Fruit fly (Drosophila melanogaster) whole organism, embryonic: ENCODE results near the gene CG14820.

Experiments
- ATbp ChIP-seq: fragments of 200-800 bp; sonication (Bioruptor generic); optimal IDR thresholded peaks from 2 replicates; lab custom pipeline; 2017; ENCODE audit warnings: missing biosample characterization, mild to moderate bottlenecking, missing genetic modification characterization, missing genetic modification reagents
- Antp ChIP-seq: fragments of 200-800 bp; sonication (Bioruptor generic); optimal IDR thresholded peaks from 3 replicates; lab custom pipeline; 2016; ENCODE audit warnings: missing biosample characterization, missing genetic modification characterization
- Atf3 ChIP-seq: fragments of 200-800 bp; sonication (Bioruptor generic); optimal IDR thresholded peaks from 3 replicates; lab custom pipeline; 2016; ENCODE audit warnings: missing biosample characterization, missing genetic modification characterization
- BtbVII ChIP-seq: fragments of 200-800 bp; sonication (Bioruptor generic); optimal IDR thresholded peaks from 3 replicates; lab custom pipeline; 2017; ENCODE audit warnings: missing biosample characterization, mild to moderate bottlenecking, missing genetic modification characterization
- CG10565 ChIP-seq: fragments of 200-800 bp; sonication (Bioruptor generic); optimal IDR thresholded peaks from 3 replicates; lab custom pipeline; 2016; ENCODE audit warnings: missing biosample characterization, mild to moderate bottlenecking, missing genetic modification characterization
- CG11504 ChIP-seq: fragments of 200-800 bp; sonication (Bioruptor generic); optimal IDR thresholded peaks from 3 replicates; lab custom pipeline; 2019; ENCODE audit warnings: missing biosample characterization, mild to moderate bottlenecking, missing genetic modification characterization, moderate library complexity
- CG11696 ChIP-seq: fragments of 200-800 bp; sonication (Bioruptor generic); IDR thresholded peaks from 2 replicates; pipeline ENCODE4 v1.3.6; 2022; ENCODE audit warnings: missing biosample characterization, missing genetic modification characterization
- CG12071 ChIP-seq: fragments of 200-800 bp; sonication (Bioruptor generic); optimal IDR thresholded peaks from 3 replicates; lab custom pipeline; 2018; ENCODE audit warnings: missing biosample characterization, mild to moderate bottlenecking, missing genetic modification characterization
- CG13123 ChIP-seq: fragments of 200-800 bp; sonication (Bioruptor generic); optimal IDR thresholded peaks from 2 replicates; lab custom pipeline; 2016; ENCODE audit warnings: missing biosample characterization, missing genetic modification characterization
- CG15011 ChIP-seq: fragments of 200-800 bp; sonication (Bioruptor generic); optimal IDR thresholded peaks from 3 replicates; lab custom pipeline; 2018; ENCODE audit warnings: missing biosample characterization, mild to moderate bottlenecking, missing genetic modification characterization
- CG1602 ChIP-seq: fragments of 200-800 bp; sonication (Bioruptor generic); optimal IDR thresholded peaks from 3 replicates; lab custom pipeline; 2016; ENCODE audit warnings: missing biosample characterization, missing genetic modification characterization
- CG16813 ChIP-seq: fragments of 200-800 bp; sonication (Bioruptor generic); IDR thresholded peaks from 3 replicates; pipeline ENCODE4 v1.3.6; 2022; ENCODE audit warnings: missing biosample characterization, missing genetic modification characterization; ENCODE audit not compliant: partially characterized antibody
- CG18476 ChIP-seq: fragments of 200-800 bp; sonication (Bioruptor generic); optimal IDR thresholded peaks from 2 replicates; lab custom pipeline; 2016; ENCODE audit warnings: missing biosample characterization, mild to moderate bottlenecking, missing genetic modification characterization
- CG2116 ChIP-seq: fragments of 200-800 bp; sonication (Bioruptor generic); optimal IDR thresholded peaks from 3 replicates; lab custom pipeline; 2018; ENCODE audit warnings: missing biosample characterization, mild to moderate bottlenecking, missing genetic modification characterization
- CG34224 ChIP-seq: fragments of 200-800 bp; sonication (Bioruptor generic); IDR thresholded peaks from 3 replicates; pipeline ENCODE4 v1.3.6; 2022; ENCODE audit warnings: missing biosample characterization, missing genetic modification characterization; ENCODE audit not compliant: partially characterized antibody
- CG34376 ChIP-seq: fragments of 200-800 bp; sonication (Bioruptor generic); optimal IDR thresholded peaks from 2 replicates; lab custom pipeline; 2018; ENCODE audit warnings: missing biosample characterization, mild to moderate bottlenecking, missing genetic modification characterization
- CG34422 ChIP-seq: fragments of 200-800 bp; sonication (Bioruptor generic); IDR thresholded peaks from 3 replicates; pipeline ENCODE4 v1.3.6; 2022; ENCODE audit warnings: missing biosample characterization, missing genetic modification characterization
- CG5953 ChIP-seq: fragments of 200-800 bp; sonication (Bioruptor generic); IDR thresholded peaks from 2 replicates; pipeline ENCODE4 v1.3.6; 2022; ENCODE audit warnings: missing biosample characterization, missing genetic modification characterization
- CG6254 ChIP-seq: fragments of 200-800 bp; sonication (Bioruptor generic); optimal IDR thresholded peaks from 3 replicates; lab custom pipeline; 2017; ENCODE audit warnings: mild to moderate bottlenecking, missing biosample characterization, missing genetic modification reagents, missing genetic modification characterization
- CG8089 ChIP-seq: fragments of 200-800 bp; sonication (Bioruptor generic); optimal IDR thresholded peaks from 3 replicates; lab custom pipeline; 2016; ENCODE audit warnings: missing biosample characterization, missing genetic modification characterization
- CG9797 ChIP-seq: fragments of 200-800 bp; sonication (Bioruptor generic); optimal IDR thresholded peaks from 3 replicates; lab custom pipeline; 2018; ENCODE audit warnings: missing biosample characterization, mild to moderate bottlenecking, missing genetic modification characterization
- Chrac-16 ChIP-seq: fragments of 200-800 bp; sonication (Bioruptor generic); optimal IDR thresholded peaks from 3 replicates; lab custom pipeline; 2016; ENCODE audit warnings: missing biosample characterization, missing genetic modification characterization
- D19A ChIP-seq: fragments of 200-800 bp; optimal IDR thresholded peaks from 3 replicates; lab custom pipeline; 2019; ENCODE audit warnings: missing biosample characterization, mild to moderate bottlenecking, missing genetic modification characterization, moderate library complexity
- Doc2 ChIP-seq: fragments of 200-800 bp; sonication (Bioruptor generic); IDR thresholded peaks from 2 replicates; pipeline ENCODE4 v1.3.6; 2022; ENCODE audit warnings: missing biosample characterization, missing genetic modification characterization
- Fer3 ChIP-seq: fragments of 200-800 bp; sonication (Bioruptor generic); optimal IDR thresholded peaks from 2 replicates; lab custom pipeline; 2018; ENCODE audit warnings: missing biosample characterization, mild to moderate bottlenecking, missing genetic modification characterization, moderate library complexity
- HLHmδ ChIP-seq: fragments of 200-800 bp; sonication (Bioruptor generic); optimal IDR thresholded peaks from 2 replicates; lab custom pipeline; 2018; ENCODE audit warnings: missing biosample characterization, mild to moderate bottlenecking, missing genetic modification characterization, moderate library complexity
- Nf-YA ChIP-seq: fragments of 200-800 bp; sonication (Bioruptor generic); IDR thresholded peaks from 2 replicates; pipeline ENCODE4 v1.3.6; 2022; ENCODE audit warnings: missing biosample characterization, missing genetic modification characterization
- Vsx1 ChIP-seq: fragments of 200-800 bp; sonication (Bioruptor generic); optimal IDR thresholded peaks from 2 replicates; lab custom pipeline; 2017; ENCODE audit warnings: missing biosample characterization, mild to moderate bottlenecking, missing genetic modification characterization, missing genetic modification reagents
- Xrp1 ChIP-seq: fragments of 200-800 bp; sonication (Bioruptor generic); IDR thresholded peaks from 2 replicates; pipeline ENCODE4 v1.3.6; 2022; ENCODE audit warnings: missing biosample characterization, missing genetic modification characterization
- YL-1 ChIP-seq: fragments of 200-800 bp; sonication (Bioruptor generic); optimal IDR thresholded peaks from 3 replicates; lab custom pipeline; 2017; ENCODE audit warnings: missing biosample characterization, mild to moderate bottlenecking, missing genetic modification characterization
- az2 ChIP-seq: fragments of 200-800 bp; sonication (Bioruptor generic); optimal IDR thresholded peaks from 3 replicates; lab custom pipeline; 2016; ENCODE audit warnings: missing biosample characterization, missing genetic modification characterization
- bowl ChIP-seq: fragments of 200-800 bp; sonication (Bioruptor generic); IDR thresholded peaks from 2 replicates; pipeline ENCODE4 v1.3.6; 2022; ENCODE audit warnings: missing biosample characterization, missing genetic modification characterization
- da ChIP-seq: fragments of 200-800 bp; sonication (Bioruptor generic); optimal IDR thresholded peaks from 2 replicates; lab custom pipeline; 2016; ENCODE audit warnings: missing biosample characterization, missing genetic modification characterization
- en ChIP-seq: fragments of 200-800 bp; sonication (Bioruptor generic); optimal IDR thresholded peaks from 2 replicates; lab custom pipeline; 2016; ENCODE audit warnings: missing biosample characterization, missing genetic modification characterization
- fd102C ChIP-seq: fragments of 200-800 bp; sonication (Bioruptor generic); optimal IDR thresholded peaks from 2 replicates; lab custom pipeline; 2018; ENCODE audit warnings: missing biosample characterization, mild to moderate bottlenecking, missing genetic modification characterization, moderate library complexity
- gcm ChIP-seq: fragments of 200-800 bp; sonication (Bioruptor generic); optimal IDR thresholded peaks from 2 replicates; lab custom pipeline; 2019; ENCODE audit warnings: missing biosample characterization, mild to moderate bottlenecking, missing genetic modification characterization, moderate library complexity
- inv ChIP-seq: fragments of 200-800 bp; sonication (Bioruptor generic); IDR thresholded peaks from 2 replicates; pipeline ENCODE4 v1.3.6; 2022; ENCODE audit warnings: missing biosample characterization, missing genetic modification characterization; ENCODE audit not compliant: partially characterized antibody
- kay ChIP-seq: fragments of 200-800 bp; sonication (Bioruptor generic); optimal IDR thresholded peaks from 2 replicates; lab custom pipeline; 2016; ENCODE audit warnings: missing biosample characterization, missing genetic modification characterization
- ken ChIP-seq: fragments of 200-800 bp; sonication (Bioruptor generic); IDR thresholded peaks from 3 replicates; pipeline ENCODE4 v1.3.6; 2022; ENCODE audit warnings: missing biosample characterization, missing genetic modification characterization
- klu ChIP-seq: fragments of 200-800 bp; sonication (Bioruptor generic); IDR thresholded peaks from 2 replicates; pipeline ENCODE4 v1.3.6; 2022; ENCODE audit warnings: missing biosample characterization, missing genetic modification characterization
- mirr ChIP-seq: fragments of 200-800 bp; sonication (Bioruptor generic); optimal IDR thresholded peaks from 3 replicates; lab custom pipeline; 2018; ENCODE audit warnings: missing biosample characterization, mild to moderate bottlenecking, missing genetic modification characterization
- p53 ChIP-seq: fragments of 200-800 bp; sonication (Bioruptor generic); optimal IDR thresholded peaks from 2 replicates; lab custom pipeline; 2016; ENCODE audit warnings: missing biosample characterization, missing genetic modification characterization
- pita ChIP-seq: fragments of 200-800 bp; sonication (Bioruptor generic); optimal IDR thresholded peaks from 2 replicates; lab custom pipeline; 2017; ENCODE audit warnings: missing biosample characterization, mild to moderate bottlenecking, missing genetic modification characterization
- ranshi ChIP-seq: fragments of 200-800 bp; sonication (Bioruptor generic); IDR thresholded peaks from 2 replicates; pipeline ENCODE4 v1.3.6; 2022; ENCODE audit warnings: missing biosample characterization, missing genetic modification characterization
- scrt ChIP-seq: fragments of 200-800 bp; sonication (Bioruptor generic); optimal IDR thresholded peaks from 2 replicates; lab custom pipeline; 2018; ENCODE audit warnings: missing biosample characterization, mild to moderate bottlenecking, missing genetic modification characterization, moderate library complexity
- sd ChIP-seq: fragments of 200-800 bp; sonication (Bioruptor generic); optimal IDR thresholded peaks from 3 replicates; lab custom pipeline; 2018; ENCODE audit warnings: missing biosample characterization, mild to moderate bottlenecking, missing genetic modification characterization, moderate library complexity
- shn ChIP-seq: fragments of 200-800 bp; sonication (Bioruptor generic); optimal IDR thresholded peaks from 3 replicates; lab custom pipeline; 2016; ENCODE audit warnings: missing biosample characterization, missing genetic modification characterization
- sqz ChIP-seq: fragments of 200-800 bp; sonication (Bioruptor generic); optimal IDR thresholded peaks from 3 replicates; lab custom pipeline; 2018; ENCODE audit warnings: missing biosample characterization, mild to moderate bottlenecking, missing genetic modification characterization
- trh ChIP-seq: fragments of 200-800 bp; sonication (Bioruptor generic); optimal IDR thresholded peaks from 2 replicates; lab custom pipeline; 2016; ENCODE audit warnings: missing biosample characterization, missing genetic modification characterization
- twi ChIP-seq: fragments of 200-800 bp; optimal IDR thresholded peaks from 2 replicates; lab custom pipeline; 2019; ENCODE audit warnings: missing biosample characterization, mild to moderate bottlenecking, missing genetic modification characterization, moderate library complexity
- tx ChIP-seq: fragments of 200-800 bp; sonication (Bioruptor generic); optimal IDR thresholded peaks from 2 replicates; lab custom pipeline; 2016; ENCODE audit warnings: missing biosample characterization, missing genetic modification characterization
- zfh2 ChIP-seq: fragments of 200-800 bp; sonication (Bioruptor generic); optimal IDR thresholded peaks from 2 replicates; lab custom pipeline; 2016; ENCODE audit warnings: missing biosample characterization, missing genetic modification characterization

Gene CG14820

DNA sequence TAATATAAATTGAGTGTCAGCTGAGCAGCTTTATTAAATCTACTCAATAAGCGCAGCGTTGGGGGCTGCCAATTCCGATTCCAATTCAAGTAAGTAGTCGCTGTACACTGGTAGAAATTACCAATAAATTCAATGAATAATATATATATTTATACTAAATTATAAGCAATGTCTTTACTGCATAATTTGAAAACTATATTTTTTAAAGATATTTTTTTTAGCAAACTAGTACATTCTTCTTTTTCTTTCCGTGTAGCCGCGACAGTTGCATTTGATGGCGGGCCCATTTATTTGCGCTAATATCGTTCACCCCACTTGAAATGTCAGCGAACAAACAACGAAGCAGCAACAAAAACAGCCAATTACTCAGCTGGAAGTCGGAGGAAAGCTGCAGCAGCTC lies 44.7 kb downstream of the CG14820 start (continued):
- TF ChIP-seq Doc2 (GFP tag; lab: Robert Waterston, UW) (no peak), kay (GFP tag; lab: Kevin White, UChicago) (no peak), CG12071 (no peak), CG5953 (GFP tag; lab: Robert Waterston, UW) (peak; percentile 45), sd (tag; lab: Kevin White, UChicago) (no peak), p53 (GFP tag; lab: Kevin White, UChicago) (no peak), trh (GFP tag; lab: Kevin White, UChicago) (peak; percentile 43), klu (no peak), Nf-YA (0 out of 2 replicates have a peak, but pooled peaks have one; percentile 42), CG34376 (GFP tag; lab: Kevin White, UChicago) (no peak), shn (GFP tag; lab: Kevin White, UChicago) (no peak), bowl (no peak), CG2116 (GFP tag; lab: Kevin White, UChicago) (no peak), CG18476 (GFP tag; lab: Kevin White, UChicago) (no peak), Fer3 (peak; percentile 31), mirr (GFP tag; lab: Kevin White, UChicago) (no peak), fd102C (GFP tag; lab: Kevin White, UChicago) (no peak), CG11504 (peak; percentile 74), Atf3 (GFP tag; lab: Kevin White, UChicago) (no peak), CG34422 (GFP tag; lab: Robert Waterston, UW) (peak; percentile 52; the same call in 2 of the 3 replicates), ken (peak; percentile 58; the same call in 1 of the 3 replicates), tx (GFP tag; lab: Kevin White, UChicago) (no peak), D19A (tag; lab: Kevin White, UChicago) (no peak), CG1602 (GFP tag; lab: Kevin White, UChicago) (peak; percentile 39), CG15011 (peak; percentile 2), Antp (GFP tag; lab: Kevin White, UChicago) (no peak), Xrp1 (peak; percentile 63), en (GFP tag; lab: Kevin White, UChicago) (no peak), az2 (GFP tag; lab: Kevin White, UChicago) (peak; percentile 46), scrt (no peak), Vsx1 (peak; percentile 35), CG16813 (GFP tag; lab: Robert Waterston, UW) (no peak), CG8089 (GFP tag; lab: Kevin White, UChicago) (no peak), zfh2 (GFP tag; lab: Kevin White, UChicago) (no peak), pita (GFP tag; lab: Kevin White, UChicago) (no peak), CG34224 (GFP tag; lab: Robert Waterston, UW) (no peak), CG10565 (GFP tag; lab: Kevin White, UChicago) (no peak), Chrac-16 (GFP tag; lab: Kevin White, UChicago) (peak; percentile 44), sqz (no peak), gcm (GFP tag; lab: Kevin White, UChicago) (peak; percentile 32), twi (tag; lab: Kevin White, UChicago) (no peak), BtbVII (GFP tag; lab: Kevin White, UChicago) (peak; percentile 16), CG13123 (GFP tag; lab: Kevin White, UChicago) (no peak), da (GFP tag; lab: Kevin White, UChicago) (no peak), inv (GFP tag; lab: Robert Waterston, UW) (no peak), HLHmδ (GFP tag; lab: Kevin White, UChicago) (no peak), CG9797 (GFP tag; lab: Kevin White, UChicago) (no peak), ranshi (GFP tag; lab: Robert Waterston, UW) (no peak), CG6254 (peak; percentile 67), YL-1 (GFP tag; lab: Kevin White, UChicago) (no peak), ATbp (peak; percentile 59), CG11696 (0 out of 2 replicates have a peak, but pooled peaks have one; percentile 40)
